Worm (Caenorhabditis elegans) whole organism, L4/young adult: Measurements from ENCODE around the gene irg-1.

Experiments
- W03F9.2 ChIP-seq: fragments of 150-350 bp; optimal IDR thresholded peaks from 2 replicates; lab custom pipeline; 2014; ENCODE audit warnings: missing biosample characterization, missing genetic modification characterization
- him-1 ChIP-seq: sonication (generic microtip); optimal IDR thresholded peaks from 2 replicates; lab custom pipeline; 2016; ENCODE audit warnings: missing genotype, missing genetic modification reagents, missing genetic modification characterization, missing compliant biosample characterization

DNA sequence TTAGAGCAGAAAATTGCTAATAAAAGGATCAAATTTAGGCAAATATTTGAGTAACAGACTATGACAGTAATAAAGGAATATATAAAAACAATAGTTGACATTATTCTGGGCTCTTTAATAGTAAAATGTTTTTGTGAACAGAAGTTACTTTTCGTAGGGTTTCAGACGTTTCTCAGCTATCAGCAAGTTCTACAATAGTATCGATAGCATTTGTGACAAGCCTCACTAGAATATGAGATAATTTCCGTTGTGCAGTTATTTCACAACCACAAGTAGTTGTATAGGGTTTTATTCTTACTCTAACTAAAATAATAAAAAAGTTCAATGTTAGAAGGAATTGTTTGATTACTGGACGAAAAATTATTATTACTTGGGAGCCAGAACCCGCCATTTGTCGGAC is 23.1 kb downstream of the irg-1 start, which contains the start of gene srbc-68:
- no peak for TF ChIP-seq him-1 (tag; lab: Kevin White, UChicago)
- TF ChIP-seq W03F9.2 (tag; lab: Kevin White, UChicago) = no peak
